ENCODE assay signal across 6 worm cellular contexts in genomic region chrV:17616807-17617206, ce11.
TF ChIP-seq lines count a peak whose summit lies in the region.

Gene Y6G8.6, minus strand, starts transcription at chrV:17616904.

TF ChIP-seq in whole organism, L1 larva, 84 proteins besides CTCF, POLR2A, EP300 and RAD21:
- TF ChIP-seq elt-2 (tag; optimal IDR thresholded peaks at IDR 0.05; lab: Kevin White, UChicago): peak; percentile 72
- no peak for TF ChIP-seq mef-2 (tag; optimal IDR thresholded peaks at IDR 0.05; lab: Kevin White, UChicago)
TF ChIP-seq in whole organism, L1 larva: peak in this region for 1.

TF ChIP-seq in whole organism, L2 larva, 48 proteins besides CTCF, POLR2A, EP300 and RAD21:
- no peak for TF ChIP-seq blmp-1 (tag; optimal IDR thresholded peaks at IDR 0.05; lab: Kevin White, UChicago; ENCODE audit: insufficient read depth)
- TF ChIP-seq fos-1 (tag; optimal IDR thresholded peaks at IDR 0.05; lab: Kevin White, UChicago): peak; percentile 77
- no peak for TF ChIP-seq sem-4 (tag; optimal IDR thresholded peaks at IDR 0.05; lab: Kevin White, UChicago)
- TF ChIP-seq sma-9 (GFP tag; optimal IDR thresholded peaks at IDR 0.05; lab: Kevin White, UChicago): no peak
- TF ChIP-seq sma-9 (tag; optimal IDR thresholded peaks at IDR 0.05; lab: Kevin White, UChicago): no peak
- no peak for TF ChIP-seq nhr-237 (tag; optimal IDR thresholded peaks at IDR 0.05; lab: Kevin White, UChicago)
- TF ChIP-seq nhr-21 (tag; optimal IDR thresholded peaks at IDR 0.05; lab: Kevin White, UChicago): no peak
- TF ChIP-seq egl-27 (tag; optimal IDR thresholded peaks at IDR 0.05; lab: Kevin White, UChicago): no peak
- no peak for TF ChIP-seq unc-62 (GFP tag; optimal IDR thresholded peaks at IDR 0.05; lab: Kevin White, UChicago)
TF ChIP-seq in whole organism, L2 larva: peak in this region for 1.

TF ChIP-seq in whole organism, L3 larva, 47 proteins besides CTCF, POLR2A, EP300 and RAD21:
- TF ChIP-seq elt-2 (tag; optimal IDR thresholded peaks at IDR 0.05; lab: Kevin White, UChicago) (peak; percentile 83), fkh-10 (GFP tag; optimal IDR thresholded peaks at IDR 0.05; lab: Kevin White, UChicago) (no peak), lin-39 (tag; optimal IDR thresholded peaks at IDR 0.05; lab: Kevin White, UChicago) (no peak), daf-12 (tag; optimal IDR thresholded peaks at IDR 0.05; lab: Kevin White, UChicago) (no peak), lsy-12 (tag; optimal IDR thresholded peaks at IDR 0.05; lab: Kevin White, UChicago) (no peak), ama-1 (optimal IDR thresholded peaks at IDR 0.05; lab: Kevin White, UChicago) (no peak)

TF ChIP-seq in whole organism, L4 larva, 104 proteins besides CTCF, POLR2A, EP300 and RAD21:
- TF ChIP-seq snpc-4 (tag; optimal IDR thresholded peaks at IDR 0.05; lab: Kevin White, UChicago): no peak
- TF ChIP-seq php-3 (GFP tag; IDR thresholded peaks at IDR 0.05; lab: Robert Waterston, UW): 0 out of 2 replicates have a peak, but pooled peaks have one; percentile 42
- TF ChIP-seq nhr-28 (tag; optimal IDR thresholded peaks at IDR 0.05; lab: Kevin White, UChicago): peak; percentile 53
- peak; percentile 51 for TF ChIP-seq pqm-1 (tag; optimal IDR thresholded peaks at IDR 0.05; lab: Kevin White, UChicago)

TF ChIP-seq in whole organism, late embryonic, 69 proteins besides CTCF, POLR2A, EP300 and RAD21:
- no peak for TF ChIP-seq pax-1 (tag; optimal IDR thresholded peaks at IDR 0.05; lab: Kevin White, UChicago)
- peak; percentile 14 for TF ChIP-seq elt-2 (tag; optimal IDR thresholded peaks at IDR 0.05; lab: Kevin White, UChicago)

TF ChIP-seq in whole organism, young adult, 124 proteins besides CTCF, POLR2A, EP300 and RAD21:
- TF ChIP-seq madf-10 (tag; optimal IDR thresholded peaks at IDR 0.05; lab: Kevin White, UChicago): no peak
- TF ChIP-seq ama-1 (optimal IDR thresholded peaks at IDR 0.05; lab: Kevin White, UChicago): no peak
- TF ChIP-seq ama-1 (GFP tag; optimal IDR thresholded peaks at IDR 0.05; lab: Kevin White, UChicago): no peak
- TF ChIP-seq F57C9.4 (tag; optimal IDR thresholded peaks at IDR 0.05; lab: Kevin White, UChicago): no peak
- peak; percentile 49 for TF ChIP-seq nhr-80 (tag; optimal IDR thresholded peaks at IDR 0.05; lab: Kevin White, UChicago)
- no peak for TF ChIP-seq nhr-27 (tag; optimal IDR thresholded peaks at IDR 0.05; lab: Kevin White, UChicago)
